Fruit fly (Drosophila melanogaster) whole organism, embryonic: ENCODE results near the gene Hsp70Ba.

Experiments used
- CG11695 ChIP-seq: fragments of 200-800 bp; sonication (Bioruptor generic); IDR thresholded peaks from 3 replicates; pipeline ENCODE4 v1.3.6; 2022; ENCODE audit warnings: missing biosample characterization, missing genetic modification characterization
- CG12236 ChIP-seq: fragments of 200-800 bp; sonication (Bioruptor generic); optimal IDR thresholded peaks from 2 replicates; lab custom pipeline; 2016; ENCODE audit warnings: missing biosample characterization, missing genetic modification characterization
- CG12659 ChIP-seq: fragments of 200-800 bp; sonication (Bioruptor generic); optimal IDR thresholded peaks from 3 replicates; lab custom pipeline; 2017; ENCODE audit warnings: mild to moderate bottlenecking, missing biosample characterization, missing genetic modification reagents, missing genetic modification characterization
- CG17361 ChIP-seq: fragments of 200-800 bp; sonication (Bioruptor generic); IDR thresholded peaks from 3 replicates; pipeline ENCODE4 v1.3.6; 2022; ENCODE audit warnings: missing biosample characterization, missing genetic modification characterization
- CG17385 ChIP-seq: fragments of 200-800 bp; sonication (Bioruptor generic); optimal IDR thresholded peaks from 3 replicates; lab custom pipeline; 2018; ENCODE audit warnings: missing biosample characterization, mild to moderate bottlenecking, missing genetic modification characterization
- CG17912 ChIP-seq: fragments of 200-800 bp; sonication (Bioruptor generic); optimal IDR thresholded peaks from 2 replicates; lab custom pipeline; 2018; ENCODE audit warnings: missing biosample characterization, mild to moderate bottlenecking, missing genetic modification characterization
- CG2678 ChIP-seq: fragments of 200-800 bp; sonication (Bioruptor generic); optimal IDR thresholded peaks from 3 replicates; lab custom pipeline; 2019; ENCODE audit warnings: missing biosample characterization, mild to moderate bottlenecking, missing genetic modification characterization, moderate library complexity
- CG30020 ChIP-seq: fragments of 200-800 bp; optimal IDR thresholded peaks from 2 replicates; lab custom pipeline; 2019; ENCODE audit warnings: missing biosample characterization, mild to moderate bottlenecking, missing genetic modification characterization, moderate library complexity
- CG31441 ChIP-seq: fragments of 200-800 bp; sonication (Bioruptor generic); IDR thresholded peaks from 2 replicates; pipeline ENCODE4 v1.3.6; 2022; ENCODE audit warnings: missing biosample characterization, missing genetic modification characterization
- CG32532 ChIP-seq: fragments of 200-800 bp; sonication (Bioruptor generic); IDR thresholded peaks from 2 replicates; pipeline ENCODE4 v1.3.6; 2022; ENCODE audit warnings: missing biosample characterization, missing genetic modification characterization
- CG34376 ChIP-seq: fragments of 200-800 bp; sonication (Bioruptor generic); optimal IDR thresholded peaks from 2 replicates; lab custom pipeline; 2018; ENCODE audit warnings: missing biosample characterization, mild to moderate bottlenecking, missing genetic modification characterization
- CG3995 ChIP-seq: fragments of 200-800 bp; sonication (Bioruptor generic); optimal IDR thresholded peaks from 3 replicates; lab custom pipeline; 2016; ENCODE audit warnings: missing biosample characterization, missing genetic modification characterization
- CG4328 ChIP-seq: fragments of 200-800 bp; sonication (Bioruptor generic); optimal IDR thresholded peaks from 3 replicates; lab custom pipeline; 2017; ENCODE audit warnings: missing biosample characterization, missing genetic modification reagents, missing genetic modification characterization
- CG4360 ChIP-seq: fragments of 200-800 bp; sonication (Bioruptor generic); IDR thresholded peaks from 2 replicates; pipeline ENCODE4 v1.3.6; 2022; ENCODE audit warnings: missing biosample characterization, missing genetic modification characterization
- CG4820 ChIP-seq: fragments of 200-800 bp; sonication (Bioruptor generic); optimal IDR thresholded peaks from 3 replicates; lab custom pipeline; 2016; ENCODE audit warnings: missing biosample characterization, missing genetic modification characterization
- CG7839 ChIP-seq: fragments of 200-800 bp; sonication (Bioruptor generic); optimal IDR thresholded peaks from 3 replicates; lab custom pipeline; 2018; ENCODE audit warnings: missing biosample characterization, mild to moderate bottlenecking, missing genetic modification characterization, moderate library complexity
- CG9797 ChIP-seq: fragments of 200-800 bp; sonication (Bioruptor generic); optimal IDR thresholded peaks from 3 replicates; lab custom pipeline; 2018; ENCODE audit warnings: missing biosample characterization, mild to moderate bottlenecking, missing genetic modification characterization
- D19B ChIP-seq: fragments of 200-800 bp; sonication (Bioruptor generic); optimal IDR thresholded peaks from 2 replicates; lab custom pipeline; 2017; ENCODE audit warnings: missing biosample characterization, mild to moderate bottlenecking, missing genetic modification characterization
- Doc3 ChIP-seq: fragments of 200-800 bp; sonication (Bioruptor generic); IDR thresholded peaks from 3 replicates; pipeline ENCODE4 v1.3.6; 2022; ENCODE audit warnings: missing biosample characterization, missing genetic modification characterization; ENCODE audit not compliant: partially characterized antibody
- ERR ChIP-seq: fragments of 200-800 bp; sonication (Bioruptor generic); optimal IDR thresholded peaks from 2 replicates; lab custom pipeline; 2016; ENCODE audit warnings: missing biosample characterization, missing genetic modification characterization
- Eip74EF ChIP-seq, 2 experiments: fragments of 200-800 bp in 1 of 2; fragments of >200 bp in 1 of 2; sonication (Bioruptor generic) in 1 of 2; optimal IDR thresholded peaks; 2 replicates each; lab custom pipeline; 2017 to 2019; ENCODE audit warnings: missing biosample characterization in 2 of 2, missing genetic modification characterization in 2 of 2, mild to moderate bottlenecking in 1 of 2, moderate library complexity in 1 of 2
- Fer2 ChIP-seq: fragments of 200-800 bp; sonication (Bioruptor generic); optimal IDR thresholded peaks from 2 replicates; lab custom pipeline; 2018; ENCODE audit warnings: missing biosample characterization, mild to moderate bottlenecking, missing genetic modification characterization, moderate library complexity
- Fer3 ChIP-seq: fragments of 200-800 bp; sonication (Bioruptor generic); optimal IDR thresholded peaks from 2 replicates; lab custom pipeline; 2018; ENCODE audit warnings: missing biosample characterization, mild to moderate bottlenecking, missing genetic modification characterization, moderate library complexity
- HLH3B ChIP-seq: fragments of 200-800 bp; sonication (Bioruptor generic); IDR thresholded peaks from 2 replicates; pipeline ENCODE4 v1.3.6; 2022; ENCODE audit warnings: missing biosample characterization, missing genetic modification characterization
- Hand ChIP-seq: fragments of 200-800 bp; sonication (Bioruptor generic); optimal IDR thresholded peaks from 2 replicates; lab custom pipeline; 2017; ENCODE audit warnings: mild to moderate bottlenecking, missing biosample characterization, missing genetic modification reagents, missing genetic modification characterization
- Hr39 ChIP-seq: fragments of >200 bp; optimal IDR thresholded peaks from 2 replicates; lab custom pipeline; 2017
- MBD-R2 ChIP-seq: fragments of 200-800 bp; sonication (Bioruptor generic); IDR thresholded peaks from 2 replicates; pipeline ENCODE4 v1.3.6; 2022; ENCODE audit warnings: missing biosample characterization, missing genetic modification characterization
- NC2α ChIP-seq: fragments of 200-800 bp; sonication (Bioruptor generic); optimal IDR thresholded peaks from 2 replicates; lab custom pipeline; 2016; ENCODE audit warnings: missing biosample characterization, missing genetic modification characterization
- Neu2 ChIP-seq: fragments of 200-800 bp; sonication (Bioruptor generic); optimal IDR thresholded peaks from 3 replicates; lab custom pipeline; 2016; ENCODE audit warnings: missing biosample characterization, missing genetic modification characterization, borderline replicate concordance
- Taf1 ChIP-seq: fragments of 200-800 bp; sonication (Bioruptor generic); IDR thresholded peaks from 2 replicates; pipeline ENCODE4 v1.3.6; 2022; ENCODE audit warnings: missing biosample characterization, missing genetic modification characterization
- Usf ChIP-seq: fragments of 200-800 bp; sonication (Bioruptor generic); optimal IDR thresholded peaks from 2 replicates; lab custom pipeline; 2017; ENCODE audit warnings: missing genotype, missing biosample characterization, missing genetic modification characterization
- YL-1 ChIP-seq: fragments of 200-800 bp; sonication (Bioruptor generic); optimal IDR thresholded peaks from 3 replicates; lab custom pipeline; 2017; ENCODE audit warnings: missing biosample characterization, mild to moderate bottlenecking, missing genetic modification characterization
- ab ChIP-seq: fragments of 200-800 bp; sonication (Bioruptor generic); optimal IDR thresholded peaks from 2 replicates; lab custom pipeline; 2016; ENCODE audit warnings: missing biosample characterization, missing genetic modification characterization
- al ChIP-seq: fragments of 200-800 bp; sonication (Bioruptor generic); IDR thresholded peaks from 2 replicates; pipeline ENCODE4 v1.3.6; 2022; ENCODE audit warnings: missing biosample characterization, missing genetic modification characterization
- ase ChIP-seq: fragments of 200-800 bp; sonication (Bioruptor generic); IDR thresholded peaks from 3 replicates; pipeline ENCODE4 v1.3.6; 2022; ENCODE audit warnings: missing biosample characterization, missing genetic modification characterization
- bab2 ChIP-seq: fragments of 200-800 bp; sonication (Bioruptor generic); optimal IDR thresholded peaks from 2 replicates; lab custom pipeline; 2016; ENCODE audit warnings: missing biosample characterization, missing genetic modification characterization
- bcd ChIP-seq: fragments of 200-800 bp; sonication (Bioruptor generic); optimal IDR thresholded peaks from 2 replicates; lab custom pipeline; 2017; ENCODE audit warnings: missing biosample characterization, mild to moderate bottlenecking, missing genetic modification characterization
- caup ChIP-seq: fragments of 200-800 bp; sonication (Bioruptor generic); optimal IDR thresholded peaks from 3 replicates; lab custom pipeline; 2017; ENCODE audit warnings: missing biosample characterization, mild to moderate bottlenecking, missing genetic modification characterization, moderate library complexity; ENCODE audit not compliant: severe bottlenecking
- ems ChIP-seq: fragments of 200-800 bp; sonication (Bioruptor generic); optimal IDR thresholded peaks from 3 replicates; lab custom pipeline; 2016; ENCODE audit warnings: missing biosample characterization, missing genetic modification characterization
- ftz-f1 ChIP-seq: fragments of 200-800 bp; sonication (Bioruptor generic); optimal IDR thresholded peaks from 2 replicates; lab custom pipeline; 2016; ENCODE audit warnings: missing biosample characterization, missing genetic modification characterization
- gem ChIP-seq: fragments of 200-800 bp; sonication (Bioruptor generic); optimal IDR thresholded peaks from 2 replicates; lab custom pipeline; 2019; ENCODE audit warnings: missing biosample characterization, mild to moderate bottlenecking, missing genetic modification characterization, moderate library complexity
- lbe ChIP-seq: fragments of 200-800 bp; sonication (Bioruptor generic); optimal IDR thresholded peaks from 2 replicates; lab custom pipeline; 2016; ENCODE audit warnings: missing biosample characterization, mild to moderate bottlenecking, missing genetic modification characterization
- mam ChIP-seq: fragments of 200-800 bp; sonication (Bioruptor generic); optimal IDR thresholded peaks from 3 replicates; lab custom pipeline; 2016; ENCODE audit warnings: missing biosample characterization, missing genetic modification characterization
- mirr ChIP-seq: fragments of 200-800 bp; sonication (Bioruptor generic); optimal IDR thresholded peaks from 3 replicates; lab custom pipeline; 2018; ENCODE audit warnings: missing biosample characterization, mild to moderate bottlenecking, missing genetic modification characterization
- oc ChIP-seq: fragments of 200-800 bp; sonication (Bioruptor generic); optimal IDR thresholded peaks from 2 replicates; lab custom pipeline; 2018; ENCODE audit warnings: missing biosample characterization, mild to moderate bottlenecking, missing genetic modification characterization, moderate library complexity
- sug ChIP-seq: fragments of 200-800 bp; optimal IDR thresholded peaks from 2 replicates; lab custom pipeline; 2019; ENCODE audit warnings: missing biosample characterization, mild to moderate bottlenecking, missing genetic modification characterization, moderate library complexity
- tll ChIP-seq, 2 experiments: fragments of 200-800 bp in 1 of 2; fragments of >200 bp in 1 of 2; sonication (Bioruptor generic) in 1 of 2; optimal IDR thresholded peaks; 2 replicates each; lab custom pipeline; 2017 to 2019; ENCODE audit warnings: missing biosample characterization in 2 of 2, missing genetic modification characterization in 2 of 2, mild to moderate bottlenecking in 1 of 2, moderate library complexity in 1 of 2
- zen2 ChIP-seq: fragments of 200-800 bp; sonication (Bioruptor generic); IDR thresholded peaks from 3 replicates; pipeline ENCODE4 v1.3.6; 2022; ENCODE audit warnings: missing biosample characterization, missing genetic modification characterization; ENCODE audit not compliant: partially characterized antibody

Gene Hsp70Ba

DNA sequence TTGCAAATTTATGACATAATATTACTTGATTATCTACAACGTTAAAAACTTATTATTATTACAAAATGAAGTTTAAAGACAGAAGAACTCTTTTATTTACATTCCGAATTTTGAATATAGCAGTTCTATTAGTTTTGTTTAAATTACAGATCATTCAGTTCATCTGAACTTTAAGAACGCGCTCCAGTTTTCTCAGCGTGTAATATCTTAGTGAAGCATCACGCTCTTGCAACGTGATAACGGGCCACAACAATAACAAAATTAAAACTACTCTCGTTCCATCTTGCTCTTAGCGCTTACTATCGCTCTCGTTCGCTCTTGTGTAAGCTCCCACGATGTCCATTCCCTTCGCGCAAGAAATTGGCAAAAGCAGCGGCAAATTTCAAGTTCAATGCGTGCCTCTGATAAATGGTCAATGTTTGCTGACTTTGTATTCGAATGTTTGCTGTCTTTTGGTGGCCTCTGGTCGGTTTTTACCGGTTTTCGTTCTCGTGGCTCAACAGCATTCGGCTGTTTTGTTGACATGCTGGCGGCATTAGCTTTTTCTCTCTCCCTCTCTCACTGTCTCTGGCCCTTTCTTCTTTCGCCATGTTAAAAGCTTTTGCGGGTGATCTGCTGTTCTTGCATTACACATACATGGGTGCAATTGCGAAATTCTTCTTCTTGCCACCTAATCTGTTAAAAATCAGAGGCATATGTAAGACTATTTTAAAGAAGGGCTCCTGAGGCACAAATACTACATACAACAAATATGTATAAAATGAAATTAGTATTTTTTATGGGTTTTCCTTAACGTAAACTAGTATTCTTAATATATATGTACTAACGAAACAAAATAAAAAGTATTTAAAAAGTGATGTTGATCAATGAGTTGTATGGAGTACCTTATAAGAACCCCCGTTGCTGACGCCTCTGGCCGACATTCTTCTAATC is 24.7 kb downstream of the Hsp70Ba start (continued):
- TF ChIP-seq CG12236 (no peak), MBD-R2 (no peak), Usf (GFP tag; lab: Kevin White, UChicago) (peak; percentile 33), caup (GFP tag; lab: Kevin White, UChicago) (no peak), CG34376 (GFP tag; lab: Kevin White, UChicago) (no peak), ase (no peak), ftz-f1 (GFP tag; lab: Kevin White, UChicago) (peak; percentile 64), Hr39 (lab: Kevin White, UChicago) (no peak), gem (tag; lab: Kevin White, UChicago) (peak; percentile 54), al (peak; percentile 23; the same call in 1 of the 2 replicates), CG32532 (GFP tag; lab: Robert Waterston, UW) (peak; percentile 45), sug (tag; lab: Kevin White, UChicago) (peak; percentile 6), mirr (GFP tag; lab: Kevin White, UChicago) (no peak), Taf1 (peak; percentile 39; the same call in 1 of the 2 replicates), Doc3 (no peak), bab2 (no peak), YL-1 (no peak), CG31441 (GFP tag; lab: Robert Waterston, UW) (peak; percentile 24; the same call in 1 of the 2 replicates), Fer2 (tag; lab: Kevin White, UChicago) (peak; percentile 53), D19B (GFP tag; lab: Kevin White, UChicago) (peak; percentile 23), CG7839 (tag; lab: Kevin White, UChicago) (peak; percentile 47), CG17361 (GFP tag; lab: Robert Waterston, UW) (0 out of 3 replicates have a peak, but pooled peaks have one; percentile 7), Fer3 (tag; lab: Kevin White, UChicago) (peak; percentile 35), CG3995 (peak; percentile 41), CG30020 (tag; lab: Kevin White, UChicago) (no peak), CG4820 (GFP tag; lab: Kevin White, UChicago) (no peak), CG12659 (GFP tag; lab: Kevin White, UChicago) (peak; percentile 43), ems (GFP tag; lab: Kevin White, UChicago) (no peak), HLH3B (GFP tag; lab: Robert Waterston, UW) (no peak), tll (GFP tag; optimal IDR thresholded peaks at IDR 0.05; lab: Kevin White, UChicago) (no peak), lbe (GFP tag; lab: Kevin White, UChicago) (peak; percentile 67), mam (GFP tag; lab: Kevin White, UChicago) (peak; percentile 17), ERR (GFP tag; lab: Kevin White, UChicago) (no peak), bcd (GFP tag; lab: Kevin White, UChicago) (peak; percentile 13), zen2 (no peak), CG4328 (GFP tag; lab: Kevin White, UChicago) (no peak), Neu2 (no peak), CG2678 (tag; lab: Kevin White, UChicago) (peak; percentile 68), ab (GFP tag; lab: Kevin White, UChicago) (no peak), Eip74EF (GFP tag; optimal IDR thresholded peaks at IDR 0.05; lab: Kevin White, UChicago) (no peak), CG11695 (GFP tag; lab: Robert Waterston, UW) (peak; percentile 66; the same call in 2 of the 3 replicates), NC2α (no peak), oc (no peak), CG17912 (GFP tag; lab: Kevin White, UChicago) (no peak), Hand (GFP tag; lab: Kevin White, UChicago) (peak; percentile 4), CG9797 (GFP tag; lab: Kevin White, UChicago) (no peak), CG4360 (GFP tag; lab: Robert Waterston, UW) (no peak), CG17385 (peak; percentile 13)
